Worm (Caenorhabditis elegans) whole organism, L1 larva: ENCODE data around the gene Y39F10C.1.

Experiments
- C04F5.9 ChIP-seq: sonication (generic microtip); optimal IDR thresholded peaks from 2 replicates; lab custom pipeline; 2016; ENCODE audit warnings: missing genetic modification characterization, missing compliant biosample characterization
- C16A3.4 ChIP-seq: fragments of 150-350 bp; optimal IDR thresholded peaks from 2 replicates; lab custom pipeline; 2014; ENCODE audit warnings: missing biosample characterization, missing genetic modification characterization
- Y116A8C.19 ChIP-seq: sonication (generic microtip); optimal IDR thresholded peaks from 2 replicates; lab custom pipeline; 2016; ENCODE audit warnings: missing compliant biosample characterization, missing genetic modification characterization, borderline replicate concordance
- aha-1 ChIP-seq: fragments of 150-350 bp; optimal IDR thresholded peaks from 2 replicates; lab custom pipeline; 2014; ENCODE audit warnings: missing biosample characterization, missing genetic modification characterization
- alr-1 ChIP-seq: fragments of 200-800 bp; sonication (Bioruptor generic); optimal IDR thresholded peaks from 2 replicates; lab custom pipeline; 2018; ENCODE audit warnings: borderline replicate concordance, mild to moderate bottlenecking, missing genetic modification characterization, missing compliant biosample characterization
- aly-2 ChIP-seq: fragments of 150-350 bp; optimal IDR thresholded peaks from 2 replicates; lab custom pipeline; 2014; ENCODE audit warnings: missing biosample characterization, missing genetic modification characterization
- ama-1 ChIP-seq: fragments of 150-350 bp; optimal IDR thresholded peaks from 2 replicates; lab custom pipeline; 2014
- ceh-8 ChIP-seq: fragments of 200-800 bp; sonication (Bioruptor generic); optimal IDR thresholded peaks from 2 replicates; lab custom pipeline; 2018; ENCODE audit warnings: mild to moderate bottlenecking, missing genetic modification characterization, moderate library complexity, missing compliant biosample characterization
- dpl-1 ChIP-seq, 3 experiments: fragments of 150-350 bp in 2 of 3; sonication (generic microtip) in 1 of 3; optimal IDR thresholded peaks; 2 replicates each; lab custom pipeline; 2014 to 2017; ENCODE audit warnings: missing biosample characterization in 3 of 3, missing genetic modification characterization in 3 of 3, missing genetic modification reagents in 3 of 3
- efl-1 ChIP-seq, 4 experiments: fragments of 150-350 bp; optimal IDR thresholded peaks in 3 of 4; peaks in 1 of 4; 1 replicate in 1 of 4; 2 replicates in 3 of 4; lab custom pipeline; 2014; ENCODE audit warnings: missing biosample characterization in 2 of 4, missing genetic modification characterization in 2 of 4, missing genetic modification reagents in 2 of 4
- egl-13 ChIP-seq: sonication (generic microtip); optimal IDR thresholded peaks from 2 replicates; lab custom pipeline; 2016; ENCODE audit warnings: missing genotype, missing genetic modification reagents, missing genetic modification characterization, missing compliant biosample characterization
- fkh-10 ChIP-seq: sonication (generic microtip); optimal IDR thresholded peaks from 2 replicates; lab custom pipeline; 2017; ENCODE audit warnings: missing biosample characterization, missing genetic modification reagents, missing genetic modification characterization
- fkh-8 ChIP-seq: sonication (generic microtip); optimal IDR thresholded peaks from 2 replicates; lab custom pipeline; 2016; ENCODE audit warnings: mild to moderate bottlenecking, missing genetic modification characterization, missing compliant biosample characterization
- grh-1 ChIP-seq: fragments of 200-800 bp; sonication (Bioruptor generic); IDR thresholded peaks from 2 replicates; pipeline ENCODE4 v1.3.6; 2022; ENCODE audit warnings: missing genetic modification reagents, missing genetic modification characterization, missing compliant biosample characterization
- irx-1 ChIP-seq: sonication (generic microtip); optimal IDR thresholded peaks from 2 replicates; lab custom pipeline; 2016; ENCODE audit warnings: missing genetic modification characterization, missing compliant biosample characterization
- lin-14 ChIP-seq: fragments of 200-800 bp; sonication (Bioruptor generic); optimal IDR thresholded peaks from 2 replicates; lab custom pipeline; 2018; ENCODE audit warnings: mild to moderate bottlenecking, missing genetic modification characterization, moderate library complexity, missing compliant biosample characterization
- lin-35 ChIP-seq, 2 experiments: fragments of 150-350 bp; optimal IDR thresholded peaks; 2 replicates each; lab custom pipeline; 2014; ENCODE audit warnings: missing biosample characterization in 2 of 2, missing genetic modification characterization in 2 of 2, missing genetic modification reagents in 2 of 2
- lir-3 ChIP-seq: sonication (generic microtip); optimal IDR thresholded peaks from 2 replicates; lab custom pipeline; 2016; ENCODE audit warnings: mild to moderate bottlenecking, missing genetic modification characterization, moderate library complexity, missing compliant biosample characterization; ENCODE audit not compliant: poor library complexity
- lsy-2 ChIP-seq, 2 experiments: fragments of 150-350 bp; optimal IDR thresholded peaks; 2 replicates each; lab custom pipeline; 2014; ENCODE audit warnings: missing biosample characterization in 2 of 2, missing genetic modification characterization in 2 of 2
- mep-1 ChIP-seq: fragments of 150-350 bp; optimal IDR thresholded peaks from 2 replicates; lab custom pipeline; 2014; ENCODE audit warnings: missing biosample characterization, missing genetic modification characterization
- nhr-19 ChIP-seq: fragments of 200-800 bp; sonication (Bioruptor generic); conservative IDR thresholded peaks from 2 replicates; pipeline ENCODE4 v1.3.6; 2022; ENCODE audit warnings: missing genetic modification characterization, missing compliant biosample characterization
- nhr-20 ChIP-seq: sonication (generic microtip); optimal IDR thresholded peaks from 2 replicates; lab custom pipeline; 2016; ENCODE audit warnings: mild to moderate bottlenecking, missing genetic modification characterization, missing compliant biosample characterization
- nhr-47 ChIP-seq: sonication (generic microtip); optimal IDR thresholded peaks from 2 replicates; lab custom pipeline; 2016; ENCODE audit warnings: mild to moderate bottlenecking, missing genetic modification characterization, moderate library complexity, missing compliant biosample characterization
- nhr-71 ChIP-seq: sonication (generic microtip); optimal IDR thresholded peaks from 2 replicates; lab custom pipeline; 2016; ENCODE audit warnings: mild to moderate bottlenecking, missing genetic modification characterization, moderate library complexity, missing compliant biosample characterization
- nhr-76 ChIP-seq: sonication (generic microtip); optimal IDR thresholded peaks from 2 replicates; lab custom pipeline; 2017; ENCODE audit warnings: missing biosample characterization, missing genetic modification characterization
- nhr-90 ChIP-seq: sonication (generic microtip); optimal IDR thresholded peaks from 2 replicates; lab custom pipeline; 2016; ENCODE audit warnings: mild to moderate bottlenecking, missing genetic modification characterization, missing compliant biosample characterization; ENCODE audit not compliant: poor library complexity
- pag-3 ChIP-seq: sonication (generic microtip); optimal IDR thresholded peaks from 2 replicates; lab custom pipeline; 2017; ENCODE audit warnings: missing genetic modification characterization, mild to moderate bottlenecking, missing compliant biosample characterization, antibody characterized with exemption, borderline replicate concordance; ENCODE audit not compliant: insufficient read depth
- pax-3 ChIP-seq: fragments of 200-800 bp; sonication (Bioruptor generic); optimal IDR thresholded peaks from 2 replicates; lab custom pipeline; 2018; ENCODE audit warnings: mild to moderate bottlenecking, missing genetic modification characterization, moderate library complexity, missing compliant biosample characterization
- skn-1 ChIP-seq: fragments of 150-350 bp; optimal IDR thresholded peaks from 2 replicates; lab custom pipeline; 2014; ENCODE audit warnings: missing biosample characterization, missing genetic modification characterization
- snu-23 ChIP-seq: sonication (generic microtip); optimal IDR thresholded peaks from 2 replicates; lab custom pipeline; 2016; ENCODE audit warnings: missing genetic modification characterization, missing compliant biosample characterization
- sup-37 ChIP-seq: fragments of 200-800 bp; sonication (Bioruptor generic); optimal IDR thresholded peaks from 2 replicates; lab custom pipeline; 2018; ENCODE audit warnings: mild to moderate bottlenecking, missing genetic modification characterization, missing compliant biosample characterization
- unc-30 ChIP-seq: sonication (generic microtip); optimal IDR thresholded peaks from 2 replicates; lab custom pipeline; 2017; ENCODE audit warnings: missing biosample characterization, missing genetic modification characterization
- unc-86 ChIP-seq: sonication (generic microtip); optimal IDR thresholded peaks from 2 replicates; lab custom pipeline; 2016; ENCODE audit warnings: missing genetic modification characterization, missing compliant biosample characterization
- vab-15 ChIP-seq: sonication (generic microtip); optimal IDR thresholded peaks from 2 replicates; lab custom pipeline; 2017; ENCODE audit warnings: missing genotype, mild to moderate bottlenecking, missing genetic modification characterization, missing compliant biosample characterization
- ztf-11 ChIP-seq, 2 experiments: sonication (generic microtip); optimal IDR thresholded peaks; 2 replicates each; lab custom pipeline; 2016 to 2017; ENCODE audit warnings: missing genetic modification characterization in 2 of 2, missing biosample characterization in 1 of 2, missing compliant biosample characterization in 1 of 2

Y39F10C.1 gene

ce11 chrII:667864-668263, 7.5 kb upstream of the Y39F10C.1 start:
- no peak for TF ChIP-seq fkh-10 (GFP tag; lab: Kevin White, UChicago)
- no peak for TF ChIP-seq snu-23 (GFP tag; lab: Kevin White, UChicago)
- no peak for TF ChIP-seq efl-1 (optimal IDR thresholded peaks at IDR 0.05; lab: Kevin White, UChicago)
- TF ChIP-seq efl-1 (GFP tag; optimal IDR thresholded peaks at IDR 0.05 in 1 of 2; lab: Kevin White, UChicago), result peak in 1 of 2 experiments; percentile 74
- TF ChIP-seq, all 84 proteins: peak for 1

DNA sequence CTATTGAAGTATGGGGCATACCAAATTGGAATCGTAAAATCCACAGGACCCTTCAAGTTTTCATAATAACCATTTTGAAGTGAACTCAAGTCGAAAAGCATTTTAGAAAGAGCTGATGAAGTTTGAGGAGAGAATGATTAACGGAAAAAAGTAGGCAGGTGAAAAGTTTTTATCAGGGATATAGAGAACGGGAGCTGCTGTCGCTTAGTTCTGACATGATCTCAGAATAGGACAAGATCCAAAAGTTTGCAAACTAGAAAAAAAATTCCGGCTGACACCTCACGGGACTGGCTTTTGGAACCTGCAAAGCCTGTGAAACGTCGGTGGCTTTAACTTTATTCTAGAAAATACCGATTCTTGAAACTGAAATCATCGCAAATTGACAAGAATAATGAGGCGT, 4.4 kb upstream of the Y39F10C.1 start, which contains the start of gene sri-46:
Gene sri-46 (minus strand): TSS at position 101 of the 400 bp plus-strand sequence.
- TF ChIP-seq nhr-47 (tag; lab: Kevin White, UChicago) (no peak), egl-13 (tag; lab: Kevin White, UChicago) (no peak), pax-3 (tag; lab: Kevin White, UChicago) (no peak), C16A3.4 (tag; lab: Kevin White, UChicago) (no peak), Y116A8C.19 (tag; lab: Kevin White, UChicago) (no peak), aly-2 (tag; lab: Kevin White, UChicago) (no peak), lsy-2 (tag; optimal IDR thresholded peaks at IDR 0.05; lab: Kevin White, UChicago) (no peak), ztf-11 (tag; optimal IDR thresholded peaks at IDR 0.05; lab: Kevin White, UChicago) (no peak)

- TF ChIP-seq nhr-71 (tag; lab: Kevin White, UChicago) (no peak), nhr-47 (tag; lab: Kevin White, UChicago) (no peak), unc-86 (tag; lab: Kevin White, UChicago) (no peak), sup-37 (GFP tag; lab: Kevin White, UChicago) (no peak), snu-23 (GFP tag; lab: Kevin White, UChicago) (no peak), fkh-8 (tag; lab: Kevin White, UChicago) (no peak), ama-1 (no peak), C04F5.9 (tag; lab: Kevin White, UChicago) (no peak), Y116A8C.19 (tag; lab: Kevin White, UChicago) (no peak), lin-14 (GFP tag; lab: Kevin White, UChicago) (no peak), mep-1 (tag; lab: Kevin White, UChicago) (no peak), nhr-19 (GFP tag; lab: Robert Waterston, UW) (no peak)
Observed at ce11 chrII:674116-674515, 1.3 kb upstream of the Y39F10C.1 start, which contains the start of gene Y39F10C.3. TSS of gene Y39F10C.3 (plus strand) at chrII:674416.

- TF ChIP-seq nhr-76, result no peak
- no peak for TF ChIP-seq nhr-47 (tag; lab: Kevin White, UChicago)
- no peak for TF ChIP-seq unc-30 (tag; lab: Kevin White, UChicago)
- no peak for TF ChIP-seq nhr-90
- TF ChIP-seq nhr-20 (tag; lab: Kevin White, UChicago), result no peak
- TF ChIP-seq lir-3 (tag; lab: Kevin White, UChicago), result no peak
- no peak for TF ChIP-seq dpl-1 (GFP tag; optimal IDR thresholded peaks at IDR 0.05; lab: Kevin White, UChicago)
- no peak for TF ChIP-seq irx-1 (tag; lab: Kevin White, UChicago)
- TF ChIP-seq alr-1 (tag; lab: Kevin White, UChicago), result no peak
- no peak for TF ChIP-seq vab-15 (tag; lab: Kevin White, UChicago)
- TF ChIP-seq Y116A8C.19 (tag; lab: Kevin White, UChicago), result no peak
- TF ChIP-seq aha-1 (tag; lab: Kevin White, UChicago), result no peak
- TF ChIP-seq fkh-8 (tag; lab: Kevin White, UChicago), result no peak
- TF ChIP-seq grh-1 (GFP tag; lab: Robert Waterston, UW), result no peak
- no peak for TF ChIP-seq skn-1 (tag; lab: Kevin White, UChicago)
- no peak for TF ChIP-seq pax-3 (tag; lab: Kevin White, UChicago)
- no peak for TF ChIP-seq pag-3
- no peak for TF ChIP-seq ceh-8 (GFP tag; lab: Kevin White, UChicago)
- no peak for TF ChIP-seq lin-35 (GFP tag; optimal IDR thresholded peaks at IDR 0.05; lab: Kevin White, UChicago)
Observed at ce11 chrII:675822-676221, 419 bp downstream of the Y39F10C.1 start.
